Fruit fly (Drosophila melanogaster): Measurements from ENCODE around the gene Zif.
A peak's percentile ranks its signal among the peaks of the same experiment; 100 is the strongest.

Gene Zif

dm6 chr3R:6432784-6433469 lies 24.0 kb upstream of the Zif start:
- TF ChIP-seq CG6163 (GFP tag; IDR thresholded peaks at IDR 0.05), result no peak
- TF ChIP-seq Eip78C (GFP tag), result peak; percentile 45
- TF ChIP-seq esn (GFP tag; optimal IDR thresholded peaks at IDR 0.05), result peak; percentile 14
- 0 out of 3 replicates have a peak, but pooled peaks have one; percentile 18 for TF ChIP-seq eg (GFP tag; IDR thresholded peaks at IDR 0.05)
- TF ChIP-seq CG34406 (GFP tag; optimal IDR thresholded peaks at IDR 0.05), result no peak
- peak; percentile 84 for TF ChIP-seq vri (GFP tag; optimal IDR thresholded peaks at IDR 0.05)

DNA sequence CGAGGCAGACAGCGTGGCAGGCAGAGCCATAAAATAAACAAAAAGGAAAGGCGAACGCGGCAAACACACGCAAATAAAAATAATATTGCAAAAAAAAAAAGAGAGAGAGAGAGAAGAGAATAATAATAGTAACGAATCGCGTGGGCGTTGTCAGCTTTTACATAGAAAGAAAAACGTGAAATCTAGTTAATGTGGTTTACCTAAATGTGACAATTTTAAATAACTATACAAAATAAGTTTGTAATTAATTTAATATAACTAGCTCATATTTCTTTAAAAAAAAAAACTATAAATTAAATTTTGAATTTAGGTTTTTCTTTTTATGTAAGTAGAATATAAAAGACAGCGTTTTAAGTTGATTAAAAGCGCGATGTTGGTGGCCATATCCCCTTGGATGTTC lies 23.0 kb upstream of the Zif start:
- TF ChIP-seq achi (GFP tag; optimal IDR thresholded peaks at IDR 0.05) (peak; percentile 35), CG1621 (tag; optimal IDR thresholded peaks at IDR 0.05) (no peak), ss (GFP tag; optimal IDR thresholded peaks at IDR 0.05) (no peak), Sox102F (GFP tag; optimal IDR thresholded peaks at IDR 0.05) (no peak), Lpt (GFP tag; optimal IDR thresholded peaks at IDR 0.05) (no peak), CG8119 (GFP tag; IDR thresholded peaks at IDR 0.05) (peak; percentile 70), acj6 (GFP tag; optimal IDR thresholded peaks at IDR 0.05) (no peak), esn (GFP tag; optimal IDR thresholded peaks at IDR 0.05) (no peak), CG6276 (GFP tag; optimal IDR thresholded peaks at IDR 0.05) (peak; percentile 10), Sox15 (GFP tag; optimal IDR thresholded peaks at IDR 0.05) (no peak), CG16779 (tag; optimal IDR thresholded peaks at IDR 0.05) (no peak), Eip75B (GFP tag; optimal IDR thresholded peaks at IDR 0.05) (no peak), CG34406 (GFP tag; optimal IDR thresholded peaks at IDR 0.05) (no peak), fd85E (GFP tag; optimal IDR thresholded peaks at IDR 0.05) (no peak), CG3919 (GFP tag; optimal IDR thresholded peaks at IDR 0.05) (no peak), dac (GFP tag; optimal IDR thresholded peaks at IDR 0.05) (no peak), Ets96B (tag; optimal IDR thresholded peaks at IDR 0.05) (no peak), Blimp-1 (GFP tag; optimal IDR thresholded peaks at IDR 0.05) (no peak), salr (GFP tag; optimal IDR thresholded peaks at IDR 0.05) (no peak), Eip78C (GFP tag) (no peak), CG10669 (GFP tag; optimal IDR thresholded peaks at IDR 0.05) (no peak), CG6854 (GFP tag; optimal IDR thresholded peaks at IDR 0.05) (no peak), cyc (GFP tag; optimal IDR thresholded peaks at IDR 0.05) (no peak), CG10631 (GFP tag; optimal IDR thresholded peaks at IDR 0.05) (no peak), CG3032 (tag; optimal IDR thresholded peaks at IDR 0.05) (no peak), CG8319 (GFP tag; optimal IDR thresholded peaks at IDR 0.05) (no peak), Sox14 (GFP tag; optimal IDR thresholded peaks at IDR 0.05) (no peak), CG6163 (GFP tag; IDR thresholded peaks at IDR 0.05) (peak; percentile 41; the same call in 1 of the 3 replicates), dsx (GFP tag; optimal IDR thresholded peaks at IDR 0.05; ENCODE audit: poor library complexity, severe bottlenecking) (no peak), spab (GFP tag; optimal IDR thresholded peaks at IDR 0.05) (no peak), Smox (GFP tag; optimal IDR thresholded peaks at IDR 0.05) (no peak), CG15336 (GFP tag; IDR thresholded peaks at IDR 0.05) (peak; percentile 74), CG31627 (GFP tag; optimal IDR thresholded peaks at IDR 0.05) (no peak), Hr39 (GFP tag; optimal IDR thresholded peaks at IDR 0.05) (no peak), CG11294 (GFP tag; IDR thresholded peaks at IDR 0.05) (no peak), CG6808 (GFP tag; optimal IDR thresholded peaks at IDR 0.05) (no peak), net (GFP tag; optimal IDR thresholded peaks at IDR 0.05) (no peak), svp (GFP tag) (no peak), pdm3 (GFP tag; optimal IDR thresholded peaks at IDR 0.05) (no peak), lz (GFP tag; optimal IDR thresholded peaks at IDR 0.05) (no peak), CG7368 (GFP tag; optimal IDR thresholded peaks at IDR 0.05) (no peak), Met (GFP tag; optimal IDR thresholded peaks at IDR 0.05) (no peak), topi (GFP tag; optimal IDR thresholded peaks at IDR 0.05) (no peak), Hr38 (GFP tag; optimal IDR thresholded peaks at IDR 0.05) (no peak), Gug (GFP tag; IDR thresholded peaks at IDR 0.05) (peak; percentile 43), eg (GFP tag; IDR thresholded peaks at IDR 0.05) (peak; percentile 64; the same call in 2 of the 3 replicates), CG6792 (GFP tag; optimal IDR thresholded peaks at IDR 0.05) (no peak), CG4318 (GFP tag; optimal IDR thresholded peaks at IDR 0.05) (no peak)

Data from whole organism, prepupa.